Worm (Caenorhabditis elegans) whole organism, early embryonic: ENCODE results near the gene F54D5.4.

Experiments used
- B0310.2 ChIP-seq: sonication (generic microtip); optimal IDR thresholded peaks from 2 replicates; lab custom pipeline; 2016; ENCODE audit warnings: mild to moderate bottlenecking, missing genetic modification characterization, missing compliant biosample characterization
- F13C5.2 ChIP-seq: sonication (generic microtip); optimal IDR thresholded peaks from 2 replicates; lab custom pipeline; 2017; ENCODE audit warnings: mild to moderate bottlenecking, missing genetic modification characterization, inconsistent platforms, missing compliant biosample characterization
- aly-1 ChIP-seq: sonication (generic microtip); optimal IDR thresholded peaks from 2 replicates; lab custom pipeline; 2016; ENCODE audit warnings: missing genetic modification characterization, missing compliant biosample characterization
- ama-1 ChIP-seq: fragments of 150-350 bp; optimal IDR thresholded peaks from 2 replicates; lab custom pipeline; 2014
- ceh-13 ChIP-seq: fragments of 200-800 bp; sonication (Bioruptor generic); optimal IDR thresholded peaks from 2 replicates; lab custom pipeline; 2018; ENCODE audit warnings: mild to moderate bottlenecking, missing genetic modification characterization, missing compliant biosample characterization
- ceh-36 ChIP-seq: sonication (generic microtip); optimal IDR thresholded peaks from 2 replicates; lab custom pipeline; 2016; ENCODE audit warnings: missing genetic modification characterization, inconsistent platforms, missing compliant biosample characterization
- ets-7 ChIP-seq: sonication (generic microtip); optimal IDR thresholded peaks from 2 replicates; lab custom pipeline; 2016; ENCODE audit warnings: missing genotype, missing genetic modification characterization, missing compliant biosample characterization
- flt-1 ChIP-seq: fragments of 200-800 bp; sonication (Bioruptor generic); IDR thresholded peaks from 2 replicates; pipeline ENCODE4 v1.3.6; 2022; ENCODE audit warnings: missing genetic modification characterization, missing compliant biosample characterization
- hmbx-1 ChIP-seq: sonication (generic microtip); optimal IDR thresholded peaks from 2 replicates; lab custom pipeline; 2016; ENCODE audit warnings: mild to moderate bottlenecking, missing genetic modification characterization, missing compliant biosample characterization
- hmg-4 ChIP-seq: fragments of 200-800 bp; sonication (Bioruptor generic); optimal IDR thresholded peaks from 2 replicates; lab custom pipeline; 2018; ENCODE audit warnings: mild to moderate bottlenecking, missing genetic modification characterization, missing compliant biosample characterization
- hnd-1 ChIP-seq: sonication (generic microtip); optimal IDR thresholded peaks from 2 replicates; lab custom pipeline; 2016; ENCODE audit warnings: missing genetic modification characterization, missing compliant biosample characterization
- pes-1 ChIP-seq: fragments of 200-800 bp; sonication (Bioruptor generic); IDR thresholded peaks from 2 replicates; pipeline ENCODE4 v1.3.6; 2022; ENCODE audit warnings: missing genetic modification reagents, missing genetic modification characterization, missing compliant biosample characterization
- scrt-1 ChIP-seq: fragments of 200-800 bp; sonication (Bioruptor generic); IDR thresholded peaks from 2 replicates; pipeline ENCODE4 v1.3.6; 2022; ENCODE audit warnings: missing genetic modification characterization, missing compliant biosample characterization
- sea-1 ChIP-seq: fragments of 200-800 bp; sonication (Bioruptor generic); conservative IDR thresholded peaks from 2 replicates; pipeline ENCODE4 v1.3.6; 2022; ENCODE audit warnings: missing genetic modification characterization, missing compliant biosample characterization
- tbx-11 ChIP-seq: fragments of 200-800 bp; sonication (Bioruptor generic); IDR thresholded peaks from 2 replicates; pipeline ENCODE4 v1.3.6; 2022; ENCODE audit warnings: missing genetic modification characterization, missing compliant biosample characterization
- tbx-37 ChIP-seq: fragments of 200-800 bp; sonication (Bioruptor generic); conservative IDR thresholded peaks from 2 replicates; pipeline ENCODE4 v1.3.6; 2022; ENCODE audit warnings: missing genetic modification reagents, missing genetic modification characterization, missing compliant biosample characterization
- tra-4 ChIP-seq: sonication (generic microtip); optimal IDR thresholded peaks from 2 replicates; lab custom pipeline; 2017; ENCODE audit warnings: missing genetic modification characterization, missing compliant biosample characterization

Gene F54D5.4

DNA sequence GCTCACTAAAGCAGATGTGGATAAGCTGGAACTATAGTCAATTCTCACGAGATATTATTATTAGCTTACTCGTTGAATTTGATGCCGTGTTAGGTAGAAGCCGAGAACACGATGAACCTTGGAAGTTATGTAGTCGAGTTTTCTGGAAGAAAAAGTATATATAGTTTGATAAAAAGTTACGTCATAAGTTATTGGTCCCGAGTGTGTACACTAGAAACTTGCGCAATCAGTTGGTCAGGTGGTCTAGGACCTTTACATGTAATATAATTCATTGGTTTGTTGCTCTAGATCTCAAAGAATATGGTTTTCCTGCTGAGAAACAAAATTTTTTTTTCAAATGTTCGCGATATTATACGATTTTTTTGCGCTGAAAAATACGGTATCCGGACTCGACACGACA is 33.7 kb upstream of the F54D5.4 start:
- TF ChIP-seq aly-1 (tag; lab: Kevin White, UChicago), result no peak
- no peak for TF ChIP-seq ets-7 (tag; lab: Kevin White, UChicago)
- TF ChIP-seq hmg-4 (GFP tag; lab: Kevin White, UChicago), result no peak
- no peak for TF ChIP-seq sea-1 (GFP tag; lab: Robert Waterston, UW)
- no peak for TF ChIP-seq B0310.2 (tag; lab: Kevin White, UChicago)
- TF ChIP-seq tbx-11 (GFP tag; lab: Robert Waterston, UW), result no peak
- no peak for TF ChIP-seq tbx-37 (GFP tag; lab: Robert Waterston, UW)
- no peak for TF ChIP-seq ceh-36 (tag; lab: Kevin White, UChicago)
- no peak for TF ChIP-seq flt-1 (GFP tag; lab: Robert Waterston, UW)
- TF ChIP-seq scrt-1 (GFP tag; lab: Robert Waterston, UW), result no peak
- no peak for TF ChIP-seq tra-4
- TF ChIP-seq hnd-1 (tag; lab: Kevin White, UChicago), result no peak
- TF ChIP-seq ama-1 (lab: Kevin White, UChicago), result no peak
- no peak for TF ChIP-seq pes-1
- TF ChIP-seq ceh-13, result no peak
- TF ChIP-seq F13C5.2 (tag; lab: Kevin White, UChicago), result no peak

DNA sequence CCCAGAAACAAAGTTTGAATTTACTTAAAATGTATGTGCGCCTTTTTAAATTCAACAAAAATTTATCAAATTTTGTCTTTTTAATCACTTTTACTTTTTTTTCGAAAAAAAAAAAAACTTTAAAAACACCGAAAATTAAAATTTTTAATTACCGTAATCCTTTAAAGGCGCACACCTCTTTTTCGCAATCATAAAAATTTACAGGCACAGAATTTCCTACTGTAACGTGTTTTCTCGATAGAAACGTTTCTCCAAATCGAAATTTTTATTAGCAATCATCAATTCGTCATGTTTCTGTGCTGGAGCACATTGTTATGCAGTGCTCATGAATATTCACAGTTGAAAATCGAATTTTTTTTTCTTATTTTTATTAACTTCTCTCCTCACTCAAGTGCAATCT is 33.1 kb upstream of the F54D5.4 start:
- no peak for TF ChIP-seq sea-1 (GFP tag; lab: Robert Waterston, UW)

DNA sequence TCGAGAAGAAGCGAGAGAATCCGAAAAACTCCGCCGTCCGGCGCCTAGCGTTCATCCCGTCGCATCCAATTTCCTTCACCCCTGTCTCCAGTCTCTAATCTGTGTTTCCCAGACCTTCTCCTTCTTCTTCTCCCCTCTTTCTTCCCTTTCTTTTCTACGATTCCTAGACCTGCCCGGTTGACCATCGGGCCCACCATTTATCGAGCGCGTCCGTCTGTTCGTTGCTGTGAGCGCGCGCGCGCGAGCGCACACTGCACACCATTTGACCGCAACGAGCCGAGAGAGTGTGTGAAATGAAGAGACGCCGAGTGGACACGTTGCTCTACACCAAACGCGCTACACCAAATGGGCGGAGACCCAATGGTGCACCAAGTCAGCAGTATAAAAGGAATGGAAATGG is 32.5 kb upstream of the F54D5.4 start:
- TF ChIP-seq ets-7 (tag; lab: Kevin White, UChicago) (peak; percentile 33), hmg-4 (GFP tag; lab: Kevin White, UChicago) (peak; percentile 43), ceh-36 (tag; lab: Kevin White, UChicago) (no peak), B0310.2 (tag; lab: Kevin White, UChicago) (no peak)

DNA sequence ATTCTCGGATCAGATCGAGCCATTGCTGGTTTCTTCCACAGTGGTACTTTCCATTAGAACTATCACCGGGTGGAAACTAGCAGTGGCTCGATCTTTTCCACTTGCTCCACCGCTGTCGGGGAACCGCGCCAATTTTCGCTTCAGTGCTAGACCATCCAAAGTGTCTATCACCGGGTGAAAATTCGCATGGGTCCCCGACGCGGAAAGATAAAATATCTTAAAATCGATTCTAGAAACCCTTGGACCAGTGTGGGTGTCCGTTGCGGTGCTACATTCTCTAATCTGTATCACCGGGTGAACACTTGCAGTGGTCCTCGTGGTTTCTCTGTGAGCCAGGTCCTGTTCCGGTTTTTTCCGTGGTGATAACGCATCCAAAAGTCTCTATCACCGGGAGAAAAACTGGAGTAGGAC is 32.0 kb upstream of the F54D5.4 start:
- TF ChIP-seq flt-1 (GFP tag; lab: Robert Waterston, UW) (peak; percentile 9; the same call in 1 of the 2 replicates), tbx-11 (GFP tag; lab: Robert Waterston, UW) (no peak), hnd-1 (tag; lab: Kevin White, UChicago) (no peak), ceh-36 (tag; lab: Kevin White, UChicago) (peak; percentile 32), tra-4 (no peak), ama-1 (lab: Kevin White, UChicago) (peak; percentile 98), ceh-13 (no peak), scrt-1 (GFP tag; lab: Robert Waterston, UW) (no peak), sea-1 (GFP tag; lab: Robert Waterston, UW) (peak; percentile 46; the same call in 1 of the 2 replicates), hmg-4 (GFP tag; lab: Kevin White, UChicago) (peak; percentile 69), aly-1 (tag; lab: Kevin White, UChicago) (no peak), hmbx-1 (tag; lab: Kevin White, UChicago) (peak; percentile 66), F13C5.2 (tag; lab: Kevin White, UChicago) (no peak), ets-7 (tag; lab: Kevin White, UChicago) (no peak), tbx-37 (GFP tag; lab: Robert Waterston, UW) (no peak), pes-1 (peak; percentile 71), B0310.2 (tag; lab: Kevin White, UChicago) (peak; percentile 76)

DNA sequence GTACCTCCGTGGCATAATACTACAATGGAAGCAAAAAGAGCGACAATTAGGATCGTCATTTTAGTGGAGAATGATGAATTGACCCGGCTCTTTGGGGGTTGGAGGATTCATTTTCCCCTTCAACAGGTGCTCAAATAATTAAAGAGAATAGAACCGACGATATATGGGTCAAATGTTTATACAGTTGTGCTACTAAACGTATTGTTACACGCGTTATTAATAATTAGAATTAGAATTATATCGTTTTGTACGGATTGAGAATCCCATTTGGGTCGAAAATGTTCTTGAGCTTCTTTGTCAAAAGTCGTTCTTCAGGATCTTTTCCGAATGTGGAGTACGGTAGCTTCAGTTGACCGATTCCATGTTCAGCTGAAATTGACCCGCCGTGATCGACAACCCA is 30.9 kb upstream of the F54D5.4 start, which contains the start of gene Y62F5A.9:
Gene Y62F5A.9 (minus strand): TSS at position 101 of the 400 bp plus-strand sequence.
- TF ChIP-seq pes-1, result no peak
- TF ChIP-seq hnd-1 (tag; lab: Kevin White, UChicago), result no peak
- TF ChIP-seq B0310.2 (tag; lab: Kevin White, UChicago), result no peak
- no peak for TF ChIP-seq F13C5.2 (tag; lab: Kevin White, UChicago)

DNA sequence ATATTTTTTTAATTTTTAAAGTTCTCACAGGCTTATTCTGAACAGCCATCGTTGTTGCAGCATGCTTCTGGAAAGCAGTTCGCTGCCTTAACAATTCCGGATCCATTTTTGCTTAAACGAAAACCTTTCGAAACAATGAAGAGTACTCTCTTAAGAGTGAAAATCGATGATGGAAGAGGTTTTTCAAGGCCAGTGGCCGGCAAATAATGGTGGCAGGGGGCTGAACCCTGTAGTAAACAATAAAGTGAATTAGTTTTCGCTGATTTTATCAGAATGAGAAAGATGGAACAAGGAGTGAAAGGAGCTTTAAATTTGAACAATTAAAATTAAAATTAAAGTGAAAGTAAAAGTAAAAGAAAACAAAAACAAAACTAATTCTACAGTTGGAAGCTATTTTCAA is 27.2 kb upstream of the F54D5.4 start, which contains the start of gene gtf-2E2:
Gene gtf-2E2 (minus strand): TSS at position 111 of the 400 bp plus-strand sequence.
- TF ChIP-seq B0310.2 (tag; lab: Kevin White, UChicago) (no peak), F13C5.2 (tag; lab: Kevin White, UChicago) (no peak), tra-4 (no peak), hmbx-1 (tag; lab: Kevin White, UChicago) (no peak), flt-1 (GFP tag; lab: Robert Waterston, UW) (no peak), hmg-4 (GFP tag; lab: Kevin White, UChicago) (no peak), hnd-1 (tag; lab: Kevin White, UChicago) (no peak), ceh-13 (no peak), pes-1 (no peak), scrt-1 (GFP tag; lab: Robert Waterston, UW) (no peak), ama-1 (lab: Kevin White, UChicago) (no peak), tbx-37 (GFP tag; lab: Robert Waterston, UW) (no peak), aly-1 (tag; lab: Kevin White, UChicago) (no peak)

DNA sequence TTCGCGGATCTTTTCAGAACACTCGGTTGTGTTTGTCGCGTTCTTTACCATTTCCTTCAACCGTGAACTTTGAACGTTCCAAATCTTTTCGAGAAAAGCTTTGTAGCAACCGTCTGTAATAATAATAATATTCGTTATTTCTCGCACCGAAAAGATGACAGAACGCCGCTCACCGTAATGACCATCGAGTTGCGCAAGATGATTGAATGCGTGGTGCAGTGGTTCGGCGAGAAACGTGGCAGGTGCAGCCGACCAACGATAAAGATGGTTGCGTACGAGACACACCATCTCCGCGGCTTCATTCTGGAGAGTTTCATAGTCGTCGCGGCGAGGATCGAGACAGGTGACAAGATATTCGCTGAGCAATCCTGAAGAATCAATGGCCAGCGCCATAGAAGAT is 26.7 kb upstream of the F54D5.4 start:
- TF ChIP-seq B0310.2 (tag; lab: Kevin White, UChicago), result no peak
- TF ChIP-seq hmg-4 (GFP tag; lab: Kevin White, UChicago), result peak; percentile 38
- TF ChIP-seq scrt-1 (GFP tag; lab: Robert Waterston, UW), result 0 out of 2 replicates have a peak, but pooled peaks have one; percentile 12
- TF ChIP-seq aly-1 (tag; lab: Kevin White, UChicago), result no peak
- TF ChIP-seq ets-7 (tag; lab: Kevin White, UChicago), result no peak
- TF ChIP-seq sea-1 (GFP tag; lab: Robert Waterston, UW), result no peak
- TF ChIP-seq ama-1 (lab: Kevin White, UChicago), result no peak
- TF ChIP-seq tbx-11 (GFP tag; lab: Robert Waterston, UW), result no peak

DNA sequence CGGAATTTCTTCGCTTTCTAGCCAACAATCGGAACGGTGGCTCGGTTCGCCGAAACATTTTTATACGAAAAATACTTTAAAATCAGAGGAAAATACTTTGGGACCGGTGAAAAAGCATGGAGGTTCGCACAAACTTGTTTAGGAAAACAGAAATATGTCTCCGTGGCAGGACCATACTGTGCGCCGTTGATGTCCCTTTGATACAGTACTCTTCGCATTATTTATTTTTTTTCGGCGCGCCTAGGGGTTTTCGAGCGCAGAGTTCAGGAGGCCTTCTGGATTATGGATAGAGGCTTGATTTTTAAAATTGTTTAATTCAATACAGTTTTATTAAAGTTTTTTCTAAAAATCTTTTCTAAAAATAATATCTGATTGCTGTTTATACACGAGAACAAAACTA is 24.9 kb upstream of the F54D5.4 start, which contains the start of gene F54D5.9:
Gene F54D5.9 (minus strand): TSS at position 115 of the 400 bp plus-strand sequence.
- no peak for TF ChIP-seq tbx-37 (GFP tag; lab: Robert Waterston, UW)
- no peak for TF ChIP-seq tbx-11 (GFP tag; lab: Robert Waterston, UW)
- no peak for TF ChIP-seq sea-1 (GFP tag; lab: Robert Waterston, UW)
- TF ChIP-seq tra-4, result no peak
- TF ChIP-seq ets-7 (tag; lab: Kevin White, UChicago), result no peak
- no peak for TF ChIP-seq hnd-1 (tag; lab: Kevin White, UChicago)
- no peak for TF ChIP-seq ceh-36 (tag; lab: Kevin White, UChicago)
- no peak for TF ChIP-seq hmbx-1 (tag; lab: Kevin White, UChicago)
- no peak for TF ChIP-seq F13C5.2 (tag; lab: Kevin White, UChicago)
- TF ChIP-seq B0310.2 (tag; lab: Kevin White, UChicago), result no peak
- no peak for TF ChIP-seq hmg-4 (GFP tag; lab: Kevin White, UChicago)
- no peak for TF ChIP-seq ama-1 (lab: Kevin White, UChicago)
- no peak for TF ChIP-seq ceh-13
- TF ChIP-seq flt-1 (GFP tag; lab: Robert Waterston, UW), result no peak
- TF ChIP-seq aly-1 (tag; lab: Kevin White, UChicago), result no peak
- TF ChIP-seq scrt-1 (GFP tag; lab: Robert Waterston, UW), result no peak
- TF ChIP-seq pes-1, result no peak
